Worm (Caenorhabditis elegans): ENCODE results near the gene K07C11.7.

- TF ChIP-seq W03F9.2 (tag; optimal IDR thresholded peaks at IDR 0.05) (no peak), dao-5 (tag; optimal IDR thresholded peaks at IDR 0.05) (no peak)
Observed at ce11 chrV:8177349-8177748, 36.4 kb downstream of the K07C11.7 start, which contains the start of gene F20D6.9.
